Fruit fly (Drosophila melanogaster): ENCODE measurements around the gene CG17026.

CG17026 gene

DNA sequence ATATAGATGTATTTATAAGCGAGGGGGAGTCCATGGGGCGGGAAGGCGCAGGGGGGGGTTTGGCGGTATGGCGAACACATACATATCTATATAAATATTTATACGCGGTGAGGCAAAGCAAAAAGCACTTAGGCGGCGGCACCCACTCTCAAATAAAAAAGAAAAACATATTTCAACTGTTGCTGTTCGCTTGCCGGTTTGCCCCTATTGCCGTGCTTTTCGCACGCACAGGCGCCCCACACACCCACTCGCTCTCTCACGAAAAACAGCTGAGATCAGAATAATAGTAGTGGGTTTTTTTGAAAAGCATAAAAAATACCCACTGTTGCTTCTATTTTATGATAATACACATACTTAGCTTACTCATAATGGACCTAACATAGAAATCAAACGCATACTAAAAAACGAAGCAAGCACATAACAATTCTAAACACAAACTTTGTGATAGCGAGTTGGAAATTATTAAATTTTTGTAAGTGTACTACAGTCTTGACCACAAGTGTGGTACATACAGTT is 26.1 kb downstream of the CG17026 start (continued):
- TF ChIP-seq pan (optimal IDR thresholded peaks at IDR 0.05) (no peak), pan (GFP tag; optimal IDR thresholded peaks at IDR 0.05 in 1 of 2, IDR thresholded peaks at IDR 0.05 in 1 of 2) (peak in 1 of 2 experiments; percentile 80), Mad (GFP tag; optimal IDR thresholded peaks at IDR 0.05) (peak; percentile 75), CG17359 (tag; optimal IDR thresholded peaks at IDR 0.05) (peak; percentile 75), CG6854 (GFP tag; optimal IDR thresholded peaks at IDR 0.05) (peak; percentile 69), ab (GFP tag; optimal IDR thresholded peaks at IDR 0.05) (peak; percentile 23), CG10267 (tag; optimal IDR thresholded peaks at IDR 0.05) (peak; percentile 31), CG12071 (GFP tag; optimal IDR thresholded peaks at IDR 0.05) (peak; percentile 55), cwo (GFP tag; optimal IDR thresholded peaks at IDR 0.05) (peak; percentile 80), hkb (optimal IDR thresholded peaks at IDR 0.05) (no peak), hkb (GFP tag; IDR thresholded peaks at IDR 0.05) (peak; percentile 62), Nf-YA (GFP tag; IDR thresholded peaks at IDR 0.05) (no peak), tna (GFP tag; IDR thresholded peaks at IDR 0.05; ENCODE audit: partially characterized antibody) (0 out of 2 replicates have a peak, but pooled peaks have one; percentile 47), CG12155 (GFP tag; optimal IDR thresholded peaks at IDR 0.05) (peak; percentile 76), HLH3B (GFP tag; IDR thresholded peaks at IDR 0.05) (0 out of 2 replicates have a peak, but pooled peaks have one; percentile 36), CG14441 (GFP tag; IDR thresholded peaks at IDR 0.05) (peak; percentile 74), jumu (GFP tag; optimal IDR thresholded peaks at IDR 0.05) (peak; percentile 56), gcm2 (GFP tag; optimal IDR thresholded peaks at IDR 0.05) (peak; percentile 73), CG10321 (GFP tag; IDR thresholded peaks at IDR 0.05) (peak; percentile 33; the same call in 1 of the 2 replicates), CG7839 (tag; optimal IDR thresholded peaks at IDR 0.05) (peak; percentile 86), Ada2b (GFP tag; IDR thresholded peaks at IDR 0.05) (peak; percentile 68), H15 (GFP tag; IDR thresholded peaks at IDR 0.05) (peak; percentile 43; the same call in 1 of the 3 replicates), odd (GFP tag; optimal IDR thresholded peaks at IDR 0.05) (peak; percentile 76), CG3838 (GFP tag; optimal IDR thresholded peaks at IDR 0.05) (peak; percentile 3), CG16813 (GFP tag; IDR thresholded peaks at IDR 0.05; ENCODE audit: partially characterized antibody) (no peak), gce (GFP tag; IDR thresholded peaks at IDR 0.05) (no peak), CG11398 (GFP tag; optimal IDR thresholded peaks at IDR 0.05) (peak; percentile 56), Vsx1 (GFP tag; optimal IDR thresholded peaks at IDR 0.05) (peak; percentile 52), Fer3 (tag; optimal IDR thresholded peaks at IDR 0.05) (peak; percentile 85), chinmo (GFP tag; IDR thresholded peaks at IDR 0.05; ENCODE audit: partially characterized antibody) (peak; percentile 75; the same call in 1 of the 4 replicates), CG17829 (tag; optimal IDR thresholded peaks at IDR 0.05) (peak; percentile 59), Jarid2 (GFP tag; optimal IDR thresholded peaks at IDR 0.05) (peak; percentile 21), CG17612 (GFP tag; IDR thresholded peaks at IDR 0.05) (peak; percentile 48; the same call in 1 of the 2 replicates), CG6654 (GFP tag; optimal IDR thresholded peaks at IDR 0.05) (peak; percentile 35), BtbVII (GFP tag; optimal IDR thresholded peaks at IDR 0.05) (peak; percentile 82), nau (GFP tag; optimal IDR thresholded peaks at IDR 0.05) (peak; percentile 58), CG10274 (GFP tag; optimal IDR thresholded peaks at IDR 0.05) (peak; percentile 33), Poxn (GFP tag; IDR thresholded peaks at IDR 0.05) (peak; percentile 31; the same call in 1 of the 2 replicates), NK7.1 (GFP tag; optimal IDR thresholded peaks at IDR 0.05) (peak; percentile 72), cad (GFP tag; optimal IDR thresholded peaks at IDR 0.05) (no peak), pzg (GFP tag; optimal IDR thresholded peaks at IDR 0.05) (peak; percentile 11), CG31388 (GFP tag; optimal IDR thresholded peaks at IDR 0.05) (no peak), CG6683 (GFP tag; optimal IDR thresholded peaks at IDR 0.05) (peak; percentile 5), pum (GFP tag; optimal IDR thresholded peaks at IDR 0.05) (peak; percentile 63), CG2889 (GFP tag; IDR thresholded peaks at IDR 0.05) (peak; percentile 52; the same call in 1 of the 3 replicates), croc (GFP tag; conservative IDR thresholded peaks at IDR 0.05) (no peak), wdn (GFP tag; IDR thresholded peaks at IDR 0.05) (peak; percentile 38; the same call in 1 of the 2 replicates), CG11456 (GFP tag; IDR thresholded peaks at IDR 0.05) (no peak; the same call in 2 of the 3 replicates), Awh (GFP tag; IDR thresholded peaks at IDR 0.05) (no peak), Ets97D (GFP tag; optimal IDR thresholded peaks at IDR 0.05) (peak; percentile 28)

Measured in whole organism, embryonic.